Worm (Caenorhabditis elegans) whole organism, mixed stage, embryonic: ENCODE data around the gene srbc-77.

Source experiments
- bed-3 ChIP-seq: fragments of 200-800 bp; sonication (Bioruptor generic); optimal IDR thresholded peaks from 3 replicates; lab custom pipeline; 2018; ENCODE audit warnings: mild to moderate bottlenecking, missing genetic modification characterization, moderate library complexity, missing compliant biosample characterization
- elt-1 ChIP-seq: sonication (generic microtip); optimal IDR thresholded peaks from 2 replicates; lab custom pipeline; 2017; ENCODE audit warnings: missing genetic modification characterization, mild to moderate bottlenecking, missing compliant biosample characterization, antibody characterized with exemption, moderate library complexity, borderline replicate concordance; ENCODE audit not compliant: insufficient read depth
- mep-1 ChIP-seq: fragments of 150-350 bp; optimal IDR thresholded peaks from 2 replicates; lab custom pipeline; 2017; ENCODE audit warnings: missing biosample characterization, missing genetic modification reagents, missing genetic modification characterization, inconsistent platforms
- nhr-237 ChIP-seq: fragments of 150-350 bp; optimal IDR thresholded peaks from 2 replicates; lab custom pipeline; 2014; ENCODE audit warnings: missing biosample characterization, missing genetic modification characterization
- snpc-4 ChIP-seq: fragments of 150-350 bp; optimal IDR thresholded peaks from 2 replicates; lab custom pipeline; 2014; ENCODE audit warnings: missing biosample characterization, missing genetic modification characterization
- unc-39 ChIP-seq: fragments of 150-350 bp; optimal IDR thresholded peaks from 2 replicates; lab custom pipeline; 2014; ENCODE audit warnings: missing biosample characterization, missing genetic modification characterization
- unc-62 ChIP-seq: fragments of 150-350 bp; optimal IDR thresholded peaks from 2 replicates; lab custom pipeline; 2014; ENCODE audit warnings: missing biosample characterization, missing genetic modification reagents, missing genetic modification characterization

DNA sequence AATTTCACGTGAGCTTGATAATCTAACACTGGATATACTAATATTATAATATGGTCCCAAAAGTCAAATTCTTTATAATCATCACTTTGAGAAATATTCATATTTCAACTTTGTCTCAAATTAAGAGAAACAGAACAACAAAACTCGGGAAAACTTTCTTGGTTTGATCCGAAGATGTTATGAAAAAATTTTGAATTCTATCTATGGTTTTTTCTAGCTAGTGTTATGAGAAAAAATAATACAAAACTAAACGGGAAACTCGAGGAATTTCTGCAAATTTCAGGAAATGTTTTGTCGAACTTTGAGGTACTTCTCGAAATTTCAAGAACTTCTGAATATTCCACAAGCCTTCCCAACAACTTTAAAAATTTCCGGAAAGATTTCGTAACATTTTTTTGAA is 20.9 kb downstream of the srbc-77 start, which contains the start of gene srw-59:
- TF ChIP-seq unc-62 (GFP tag; lab: Kevin White, UChicago) = no peak
- TF ChIP-seq elt-1 (tag; lab: Kevin White, UChicago) = no peak
- no peak for TF ChIP-seq nhr-237 (tag; lab: Kevin White, UChicago)
- TF ChIP-seq bed-3 (GFP tag; lab: Kevin White, UChicago) = no peak
- TF ChIP-seq unc-39 (tag; lab: Kevin White, UChicago) = no peak
- no peak for TF ChIP-seq mep-1
- no peak for TF ChIP-seq snpc-4 (tag; lab: Kevin White, UChicago)
